Worm (Caenorhabditis elegans) whole organism, late embryonic: ENCODE results near the gene rpoa-1.
"Not testable (repeated sequence)": the region's sequence is repeated elsewhere in the genome, so short reads cannot be mapped to it uniquely, and the experiment has no call there.

Experiments
- K09A11.1 ChIP-seq: sonication (generic microtip); optimal IDR thresholded peaks from 2 replicates; lab custom pipeline; 2017; ENCODE audit warnings: antibody characterized with exemption, mild to moderate bottlenecking, missing genetic modification characterization, missing compliant biosample characterization; ENCODE audit not compliant: insufficient read depth
- Y22D7AL.16 ChIP-seq: sonication (generic microtip); optimal IDR thresholded peaks from 2 replicates; lab custom pipeline; 2016; ENCODE audit warnings: missing genetic modification characterization, missing compliant biosample characterization
- ceh-18 ChIP-seq: sonication (generic microtip); optimal IDR thresholded peaks from 2 replicates; lab custom pipeline; 2016; ENCODE audit warnings: missing genetic modification characterization, missing compliant biosample characterization
- dmd-4 ChIP-seq: sonication (generic microtip); optimal IDR thresholded peaks from 2 replicates; lab custom pipeline; 2016; ENCODE audit warnings: borderline replicate concordance, missing genetic modification characterization, missing compliant biosample characterization
- elt-2 ChIP-seq: sonication (generic microtip); optimal IDR thresholded peaks from 2 replicates; lab custom pipeline; 2016; ENCODE audit warnings: missing genetic modification reagents, missing genetic modification characterization, missing compliant biosample characterization
- elt-4 ChIP-seq: sonication (generic microtip); optimal IDR thresholded peaks from 2 replicates; lab custom pipeline; 2016; ENCODE audit warnings: missing genetic modification characterization, missing compliant biosample characterization
- ets-4 ChIP-seq: sonication (generic microtip); optimal IDR thresholded peaks from 2 replicates; lab custom pipeline; 2016; ENCODE audit warnings: missing genetic modification characterization, missing compliant biosample characterization
- fax-1 ChIP-seq: sonication (generic microtip); optimal IDR thresholded peaks from 2 replicates; lab custom pipeline; 2016; ENCODE audit warnings: missing genotype, missing genetic modification characterization, missing compliant biosample characterization
- nfya-1 ChIP-seq: sonication (generic microtip); optimal IDR thresholded peaks from 2 replicates; lab custom pipeline; 2017; ENCODE audit warnings: missing genetic modification characterization, mild to moderate bottlenecking, missing compliant biosample characterization, antibody characterized with exemption, moderate library complexity
- pag-3 ChIP-seq: sonication (generic microtip); optimal IDR thresholded peaks from 2 replicates; lab custom pipeline; 2016; ENCODE audit warnings: missing compliant biosample characterization, missing genetic modification characterization, borderline replicate concordance
- pat-9 ChIP-seq: fragments of 200-800 bp; sonication (Bioruptor generic); optimal IDR thresholded peaks from 2 replicates; lab custom pipeline; 2018; ENCODE audit warnings: mild to moderate bottlenecking, missing genetic modification characterization, moderate library complexity, missing compliant biosample characterization
- pqm-1 ChIP-seq: sonication (generic microtip); optimal IDR thresholded peaks from 2 replicates; lab custom pipeline; 2016; ENCODE audit warnings: missing genetic modification characterization, missing compliant biosample characterization
- sox-2 ChIP-seq: fragments of 200-800 bp; sonication (Bioruptor generic); IDR thresholded peaks from 2 replicates; pipeline ENCODE4 v1.3.6; 2022; ENCODE audit warnings: missing genetic modification reagents, missing genetic modification characterization, missing compliant biosample characterization

- TF ChIP-seq elt-2 (tag; lab: Kevin White, UChicago); nfya-1 (tag; lab: Kevin White, UChicago); fax-1 (tag; lab: Kevin White, UChicago); ets-4 (tag; lab: Kevin White, UChicago); pqm-1 (tag; lab: Kevin White, UChicago); Y22D7AL.16; pag-3; dmd-4 (tag; lab: Kevin White, UChicago); ceh-18 (tag; lab: Kevin White, UChicago); sox-2 (GFP tag; lab: Robert Waterston, UW); K09A11.1 (tag; lab: Kevin White, UChicago); elt-4 (tag; lab: Kevin White, UChicago); pat-9 (tag; lab: Kevin White, UChicago): not testable (repeated sequence)
These were observed 39.9 kb downstream of the rpoa-1 start, which contains the start of gene C31C9.9 for ce11 chrII:13654723-13655122.
